Worm (Caenorhabditis elegans) whole organism, young adult: Measurements from ENCODE around the gene Y54F10AM.6.

Experiments used
- B0019.2 ChIP-seq: fragments of 200-800 bp; sonication (Bioruptor generic); conservative IDR thresholded peaks from 2 replicates; pipeline ENCODE4 v1.3.6; 2022; ENCODE audit warnings: missing genetic modification reagents, missing genetic modification characterization, missing compliant biosample characterization
- D2030.7 ChIP-seq: fragments of 200-800 bp; sonication (Bioruptor generic); IDR thresholded peaks from 2 replicates; pipeline ENCODE4 v1.3.6; 2022; ENCODE audit warnings: missing genetic modification reagents, missing genetic modification characterization, missing compliant biosample characterization
- F10E7.11 ChIP-seq: sonication (generic microtip); optimal IDR thresholded peaks from 2 replicates; lab custom pipeline; 2017; ENCODE audit warnings: mild to moderate bottlenecking, missing genetic modification characterization, moderate library complexity, missing compliant biosample characterization
- F23B12.7 ChIP-seq: sonication (generic microtip); optimal IDR thresholded peaks from 2 replicates; lab custom pipeline; 2017; ENCODE audit warnings: missing genetic modification characterization, mild to moderate bottlenecking, missing compliant biosample characterization, antibody characterized with exemption, moderate library complexity; ENCODE audit not compliant: insufficient read depth
- F33H1.4 ChIP-seq: fragments of 200-800 bp; sonication (Bioruptor generic); IDR thresholded peaks from 2 replicates; pipeline ENCODE4 v1.3.6; 2022; ENCODE audit warnings: missing genetic modification reagents, missing genetic modification characterization, missing compliant biosample characterization
- F39B2.1 ChIP-seq: fragments of 200-800 bp; sonication (Bioruptor generic); IDR thresholded peaks from 2 replicates; pipeline ENCODE4 v1.3.6; 2022; ENCODE audit warnings: missing genetic modification reagents, missing genetic modification characterization, missing compliant biosample characterization
- F52B5.7 ChIP-seq: sonication (generic microtip); optimal IDR thresholded peaks from 2 replicates; lab custom pipeline; 2016; ENCODE audit warnings: mild to moderate bottlenecking, missing genetic modification characterization, missing compliant biosample characterization
- K12H6.12 ChIP-seq: fragments of 200-800 bp; sonication (Bioruptor generic); optimal IDR thresholded peaks from 2 replicates; lab custom pipeline; 2018; ENCODE audit warnings: mild to moderate bottlenecking, missing genetic modification characterization, missing compliant biosample characterization
- T26A5.8 ChIP-seq: sonication (generic microtip); optimal IDR thresholded peaks from 2 replicates; lab custom pipeline; 2016; ENCODE audit warnings: missing genetic modification characterization, missing compliant biosample characterization
- Y67H2A.10 ChIP-seq: fragments of 200-800 bp; sonication (Bioruptor generic); conservative IDR thresholded peaks from 2 replicates; pipeline ENCODE4 v1.3.6; 2022; ENCODE audit warnings: missing genetic modification reagents, missing genetic modification characterization, missing compliant biosample characterization
- Y79H2A.3 ChIP-seq: fragments of 200-800 bp; sonication (Bioruptor generic); conservative IDR thresholded peaks from 2 replicates; pipeline ENCODE4 v1.3.6; 2022; ENCODE audit warnings: missing genetic modification reagents, missing genetic modification characterization, missing compliant biosample characterization
- ZK185.1 ChIP-seq: sonication (generic microtip); optimal IDR thresholded peaks from 2 replicates; lab custom pipeline; 2016; ENCODE audit warnings: mild to moderate bottlenecking, missing genetic modification characterization, missing compliant biosample characterization; ENCODE audit not compliant: poor library complexity, severe bottlenecking
- akir-1 ChIP-seq: fragments of 200-800 bp; sonication (Bioruptor generic); optimal IDR thresholded peaks from 2 replicates; lab custom pipeline; 2018; ENCODE audit warnings: mild to moderate bottlenecking, missing genetic modification characterization, moderate library complexity, missing compliant biosample characterization
- aptf-3 ChIP-seq: fragments of 200-800 bp; sonication (Bioruptor generic); IDR thresholded peaks from 2 replicates; pipeline ENCODE4 v1.3.6; 2022; ENCODE audit warnings: missing genetic modification characterization, missing compliant biosample characterization
- cebp-1 ChIP-seq, 2 experiments: fragments of 200-800 bp in 1 of 2; sonication (Bioruptor generic) in 1 of 2; sonication (generic microtip) in 1 of 2; IDR thresholded peaks in 1 of 2; optimal IDR thresholded peaks in 1 of 2; 2 replicates each; pipeline versions ENCODE4 v1.3.6 to Lab custom; 2017 to 2022; ENCODE audit warnings: missing compliant biosample characterization in 2 of 2, missing genetic modification characterization in 2 of 2, mild to moderate bottlenecking in 1 of 2, missing genetic modification reagents in 1 of 2, moderate library complexity in 1 of 2
- cebp-2 ChIP-seq: fragments of 200-800 bp; sonication (Bioruptor generic); IDR thresholded peaks from 2 replicates; pipeline ENCODE4 v1.3.6; 2022; ENCODE audit warnings: missing genetic modification characterization, missing compliant biosample characterization
- ceh-27 ChIP-seq: fragments of 200-800 bp; sonication (Bioruptor generic); optimal IDR thresholded peaks from 2 replicates; lab custom pipeline; 2018; ENCODE audit warnings: mild to moderate bottlenecking, missing genetic modification characterization, moderate library complexity, missing compliant biosample characterization
- dpl-1 ChIP-seq: fragments of 150-350 bp; optimal IDR thresholded peaks from 2 replicates; lab custom pipeline; 2014; ENCODE audit warnings: missing biosample characterization, missing genetic modification reagents, missing genetic modification characterization
- gei-17 ChIP-seq: fragments of 200-800 bp; sonication (Bioruptor generic); optimal IDR thresholded peaks from 2 replicates; lab custom pipeline; 2018; ENCODE audit warnings: mild to moderate bottlenecking, missing genetic modification characterization, missing compliant biosample characterization
- hlh-12 ChIP-seq: sonication (generic microtip); optimal IDR thresholded peaks from 2 replicates; lab custom pipeline; 2016; ENCODE audit warnings: missing genetic modification characterization, missing compliant biosample characterization
- hmg-1.2 ChIP-seq: fragments of 200-800 bp; sonication (Bioruptor generic); IDR thresholded peaks from 2 replicates; pipeline ENCODE4 v1.3.6; 2022; ENCODE audit warnings: missing genetic modification reagents, missing genetic modification characterization, missing compliant biosample characterization
- hsf-1 ChIP-seq: fragments of 200-800 bp; sonication (Bioruptor generic); IDR thresholded peaks from 2 replicates; pipeline ENCODE4 v1.3.6; 2022; ENCODE audit warnings: missing genetic modification reagents, missing genetic modification characterization, missing compliant biosample characterization
- lag-1 ChIP-seq: fragments of 200-800 bp; sonication (Bioruptor generic); IDR thresholded peaks from 2 replicates; pipeline ENCODE4 v1.3.6; 2022; ENCODE audit warnings: missing genetic modification reagents, missing genetic modification characterization, missing compliant biosample characterization
- let-526 ChIP-seq: fragments of 200-800 bp; sonication (Bioruptor generic); IDR thresholded peaks from 2 replicates; pipeline ENCODE4 v1.3.6; 2022; ENCODE audit warnings: missing genetic modification reagents, missing genetic modification characterization, missing compliant biosample characterization
- lin-35 ChIP-seq, 3 experiments: fragments of 150-350 bp in 2 of 3; sonication (generic microtip) in 1 of 3; optimal IDR thresholded peaks; 2 replicates each; lab custom pipeline; 2014 to 2018; ENCODE audit warnings: missing biosample characterization in 3 of 3, missing genetic modification characterization in 3 of 3, missing genetic modification reagents in 3 of 3
- lin-40 ChIP-seq: sonication (generic microtip); optimal IDR thresholded peaks from 2 replicates; lab custom pipeline; 2016; ENCODE audit warnings: missing genetic modification characterization, mild to moderate bottlenecking, missing compliant biosample characterization, missing genotype, missing genetic modification reagents
- lir-1 ChIP-seq: fragments of 200-800 bp; sonication (Bioruptor generic); conservative IDR thresholded peaks from 2 replicates; pipeline ENCODE4 v1.3.6; 2022; ENCODE audit warnings: missing genetic modification reagents, missing genetic modification characterization, missing compliant biosample characterization
- lsy-27 ChIP-seq: sonication (generic microtip); optimal IDR thresholded peaks from 2 replicates; lab custom pipeline; 2017; ENCODE audit warnings: missing genetic modification characterization, mild to moderate bottlenecking, missing compliant biosample characterization, antibody characterized with exemption, missing genotype, borderline replicate concordance; ENCODE audit not compliant: insufficient read depth
- madf-10 ChIP-seq: sonication (generic microtip); optimal IDR thresholded peaks from 2 replicates; lab custom pipeline; 2016; ENCODE audit warnings: mild to moderate bottlenecking, missing genetic modification characterization, missing compliant biosample characterization
- madf-3 ChIP-seq: fragments of 200-800 bp; sonication (Bioruptor generic); IDR thresholded peaks from 2 replicates; pipeline ENCODE4 v1.3.6; 2022; ENCODE audit warnings: missing genetic modification reagents, missing genetic modification characterization, missing compliant biosample characterization
- madf-8 ChIP-seq: fragments of 200-800 bp; sonication (Bioruptor generic); conservative IDR thresholded peaks from 2 replicates; pipeline ENCODE4 v1.3.6; 2022; ENCODE audit warnings: missing genetic modification reagents, missing genetic modification characterization, missing compliant biosample characterization
- mes-4 ChIP-seq: sonication (generic microtip); optimal IDR thresholded peaks from 2 replicates; lab custom pipeline; 2016; ENCODE audit warnings: missing genotype, missing genetic modification characterization, missing compliant biosample characterization
- nfyb-1 ChIP-seq: fragments of 200-800 bp; sonication (Bioruptor generic); IDR thresholded peaks from 2 replicates; pipeline ENCODE4 v1.3.6; 2022; ENCODE audit warnings: missing genetic modification reagents, missing genetic modification characterization, missing compliant biosample characterization
- nhr-120 ChIP-seq: fragments of 200-800 bp; sonication (Bioruptor generic); IDR thresholded peaks from 2 replicates; pipeline ENCODE4 v1.3.6; 2022; ENCODE audit warnings: missing genetic modification characterization, missing compliant biosample characterization
- repo-1 ChIP-seq: sonication (generic microtip); optimal IDR thresholded peaks from 2 replicates; lab custom pipeline; 2017; ENCODE audit warnings: mild to moderate bottlenecking, missing genetic modification characterization, missing compliant biosample characterization
- sea-2 ChIP-seq: fragments of 200-800 bp; sonication (Bioruptor generic); IDR thresholded peaks from 2 replicates; pipeline ENCODE4 v1.3.6; 2022; ENCODE audit warnings: missing genetic modification characterization, missing compliant biosample characterization
- somi-1 ChIP-seq: fragments of 200-800 bp; sonication (Bioruptor generic); optimal IDR thresholded peaks from 2 replicates; lab custom pipeline; 2018; ENCODE audit warnings: mild to moderate bottlenecking, missing genetic modification characterization, missing compliant biosample characterization
- tbp1 ChIP-seq: fragments of 200-800 bp; sonication (Bioruptor generic); optimal IDR thresholded peaks from 2 replicates; lab custom pipeline; 2018; ENCODE audit warnings: mild to moderate bottlenecking, missing genetic modification characterization, missing compliant biosample characterization
- tbx-9 ChIP-seq: sonication (generic microtip); optimal IDR thresholded peaks from 2 replicates; lab custom pipeline; 2016; ENCODE audit warnings: borderline replicate concordance, missing genetic modification characterization, inconsistent platforms, missing compliant biosample characterization
- unc-130 ChIP-seq: sonication (generic microtip); optimal IDR thresholded peaks from 2 replicates; lab custom pipeline; 2016; ENCODE audit warnings: missing genetic modification reagents, missing genetic modification characterization, missing compliant biosample characterization
- zfh-2 ChIP-seq: fragments of 200-800 bp; sonication (Bioruptor generic); conservative IDR thresholded peaks from 2 replicates; pipeline ENCODE4 v1.3.6; 2022; ENCODE audit warnings: missing genetic modification reagents, missing genetic modification characterization, missing compliant biosample characterization
- ztf-18 ChIP-seq: sonication (generic microtip); optimal IDR thresholded peaks from 2 replicates; lab custom pipeline; 2016; ENCODE audit warnings: missing genotype, mild to moderate bottlenecking, missing genetic modification characterization, missing compliant biosample characterization
- ztf-28 ChIP-seq: fragments of 200-800 bp; sonication (Bioruptor generic); IDR thresholded peaks from 2 replicates; pipeline ENCODE4 v1.3.6; 2022; ENCODE audit warnings: missing genetic modification reagents, missing genetic modification characterization, missing compliant biosample characterization
- ztf-3 ChIP-seq: fragments of 200-800 bp; sonication (Bioruptor generic); optimal IDR thresholded peaks from 2 replicates; lab custom pipeline; 2018; ENCODE audit warnings: mild to moderate bottlenecking, missing genetic modification characterization, missing compliant biosample characterization

The Y54F10AM.6 gene

ce11 chrIII:2528621-2529113, 20.0 kb downstream of the Y54F10AM.6 start, which contains the start of the genes Y54F10AM.15, rbc-2 and ndua-8 (continued):
- TF ChIP-seq aptf-3 (GFP tag; lab: Robert Waterston, UW) (no peak), repo-1 (tag; lab: Kevin White, UChicago) (peak; percentile 3), let-526 (GFP tag; lab: Robert Waterston, UW) (no peak), tbp1 (GFP tag; lab: Kevin White, UChicago) (peak; percentile 69), F33H1.4 (GFP tag; lab: Robert Waterston, UW) (peak; percentile 100), lir-1 (0 out of 2 replicates have a peak, but pooled peaks have one; percentile 33), hsf-1 (GFP tag; lab: Robert Waterston, UW) (no peak), nfyb-1 (GFP tag; lab: Robert Waterston, UW) (peak; percentile 82), Y67H2A.10 (GFP tag; lab: Robert Waterston, UW) (peak; percentile 44; the same call in 1 of the 2 replicates), F39B2.1 (GFP tag; lab: Robert Waterston, UW) (no peak), nhr-120 (GFP tag; lab: Robert Waterston, UW) (no peak), akir-1 (GFP tag; lab: Kevin White, UChicago) (no peak), F23B12.7 (tag; lab: Kevin White, UChicago) (peak; percentile 94), ztf-18 (tag; lab: Kevin White, UChicago) (peak; percentile 64), cebp-2 (GFP tag; lab: Robert Waterston, UW) (no peak), ZK185.1 (tag; lab: Kevin White, UChicago) (peak; percentile 86), dpl-1 (GFP tag; lab: Kevin White, UChicago) (peak; percentile 62), ceh-27 (GFP tag; lab: Kevin White, UChicago) (no peak), madf-8 (peak; percentile 71)

DNA sequence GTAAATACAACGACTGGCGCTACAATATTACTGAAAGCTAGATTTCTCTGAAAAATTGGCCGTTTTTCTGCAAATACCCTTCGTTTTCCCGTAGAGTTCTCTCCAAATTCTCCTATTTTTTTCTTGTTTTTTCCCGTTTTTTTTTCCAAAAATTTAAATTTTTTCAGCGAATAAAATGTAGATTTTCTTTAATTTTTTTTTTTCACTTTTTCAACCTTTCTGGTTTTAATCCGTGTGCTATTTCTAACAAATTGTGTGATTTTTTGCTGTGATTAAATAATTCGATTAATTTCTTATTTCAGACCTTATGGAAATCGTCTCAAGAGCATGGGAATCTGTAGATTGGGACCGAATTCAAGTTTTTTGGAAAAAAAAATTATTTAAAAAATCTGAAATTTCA, 21.7 kb downstream of the Y54F10AM.6 start, which contains the start of gene cone-1:
Gene cone-1 (plus strand): TSS at position 301 of the 400 bp plus-strand sequence.
- no peak for TF ChIP-seq tbx-9 (tag; lab: Kevin White, UChicago)
- TF ChIP-seq madf-3 (GFP tag; lab: Robert Waterston, UW): no peak
- no peak for TF ChIP-seq sea-2
- no peak for TF ChIP-seq Y79H2A.3 (GFP tag; lab: Robert Waterston, UW)
- no peak for TF ChIP-seq ztf-28 (GFP tag; lab: Robert Waterston, UW)
- TF ChIP-seq lsy-27 (tag; lab: Kevin White, UChicago): no peak
- no peak for TF ChIP-seq ztf-3 (GFP tag; lab: Kevin White, UChicago)
- no peak for TF ChIP-seq unc-130 (GFP tag; lab: Kevin White, UChicago)
- TF ChIP-seq lag-1 (GFP tag; lab: Robert Waterston, UW): no peak
- no peak for TF ChIP-seq F10E7.11 (tag; lab: Kevin White, UChicago)
- TF ChIP-seq mes-4 (tag; lab: Kevin White, UChicago): no peak
- no peak for TF ChIP-seq gei-17 (GFP tag; lab: Kevin White, UChicago)
- no peak for TF ChIP-seq cebp-2 (GFP tag; lab: Robert Waterston, UW)
- TF ChIP-seq D2030.7 (GFP tag; lab: Robert Waterston, UW): no peak
- TF ChIP-seq, all 124 proteins: peak for 0

- TF ChIP-seq hmg-1.2 (peak; percentile 22; the same call in 1 of the 2 replicates), B0019.2 (GFP tag; lab: Robert Waterston, UW) (no peak), lin-40 (tag; lab: Kevin White, UChicago) (peak; percentile 32), madf-10 (tag; lab: Kevin White, UChicago) (peak; percentile 37), hlh-12 (tag; lab: Kevin White, UChicago) (no peak), cebp-1 (GFP tag; IDR thresholded peaks at IDR 0.05; lab: Robert Waterston, UW) (no peak), cebp-1 (tag; optimal IDR thresholded peaks at IDR 0.05; lab: Kevin White, UChicago) (peak; percentile 23), lin-35 (GFP tag; optimal IDR thresholded peaks at IDR 0.05; lab: Kevin White, UChicago) (peak in 1 of 3 experiments; percentile 9), somi-1 (GFP tag; lab: Kevin White, UChicago) (no peak), F52B5.7 (tag; lab: Kevin White, UChicago) (no peak), K12H6.12 (tag; lab: Kevin White, UChicago) (peak; percentile 13), ceh-27 (GFP tag; lab: Kevin White, UChicago) (peak; percentile 4), T26A5.8 (tag; lab: Kevin White, UChicago) (no peak), zfh-2 (GFP tag; lab: Robert Waterston, UW) (peak; percentile 71), nfyb-1 (GFP tag; lab: Robert Waterston, UW) (0 out of 2 replicates have a peak, but pooled peaks have one; percentile 38)
Measured at ce11 chrIII:2532716-2533115, 24.1 kb downstream of the Y54F10AM.6 start.
